Worm (Caenorhabditis elegans) whole organism, L1 larva: Measurements from ENCODE around the gene math-9.
"Not testable (repeated sequence)": the region's sequence is repeated elsewhere in the genome, so short reads cannot be mapped to it uniquely, and the experiment has no call there.

ENCODE experiments used
- ces-1 ChIP-seq: fragments of 150-350 bp; optimal IDR thresholded peaks from 2 replicates; lab custom pipeline; 2014; ENCODE audit warnings: missing biosample characterization, missing genetic modification reagents, missing genetic modification characterization
- grh-1 ChIP-seq: fragments of 200-800 bp; sonication (Bioruptor generic); IDR thresholded peaks from 2 replicates; pipeline ENCODE4 v1.3.6; 2022; ENCODE audit warnings: missing genetic modification reagents, missing genetic modification characterization, missing compliant biosample characterization
- lin-13 ChIP-seq: fragments of 150-350 bp; optimal IDR thresholded peaks from 2 replicates; lab custom pipeline; 2014; ENCODE audit warnings: missing biosample characterization, missing genetic modification reagents, missing genetic modification characterization
- lin-39 ChIP-seq: fragments of 150-350 bp; optimal IDR thresholded peaks from 2 replicates; lab custom pipeline; 2014; ENCODE audit warnings: missing biosample characterization, missing genetic modification reagents, missing genetic modification characterization
- mdl-1 ChIP-seq, 2 experiments: fragments of 150-350 bp; optimal IDR thresholded peaks; 2 replicates each; lab custom pipeline; 2014 to 2017; ENCODE audit warnings: missing biosample characterization in 2 of 2, missing genetic modification characterization in 2 of 2, inconsistent platforms in 1 of 2
- nhr-77 ChIP-seq: fragments of 150-350 bp; optimal IDR thresholded peaks from 2 replicates; lab custom pipeline; 2014; ENCODE audit warnings: missing biosample characterization, missing genetic modification characterization
- pag-3 ChIP-seq: sonication (generic microtip); optimal IDR thresholded peaks from 2 replicates; lab custom pipeline; 2017; ENCODE audit warnings: missing genetic modification characterization, mild to moderate bottlenecking, missing compliant biosample characterization, antibody characterized with exemption, borderline replicate concordance; ENCODE audit not compliant: insufficient read depth
- unc-130 ChIP-seq: fragments of 150-350 bp; optimal IDR thresholded peaks from 2 replicates; lab custom pipeline; 2017; ENCODE audit warnings: missing biosample characterization, missing genetic modification characterization, inconsistent platforms
- vab-15 ChIP-seq: sonication (generic microtip); optimal IDR thresholded peaks from 2 replicates; lab custom pipeline; 2017; ENCODE audit warnings: missing genotype, mild to moderate bottlenecking, missing genetic modification characterization, missing compliant biosample characterization

DNA sequence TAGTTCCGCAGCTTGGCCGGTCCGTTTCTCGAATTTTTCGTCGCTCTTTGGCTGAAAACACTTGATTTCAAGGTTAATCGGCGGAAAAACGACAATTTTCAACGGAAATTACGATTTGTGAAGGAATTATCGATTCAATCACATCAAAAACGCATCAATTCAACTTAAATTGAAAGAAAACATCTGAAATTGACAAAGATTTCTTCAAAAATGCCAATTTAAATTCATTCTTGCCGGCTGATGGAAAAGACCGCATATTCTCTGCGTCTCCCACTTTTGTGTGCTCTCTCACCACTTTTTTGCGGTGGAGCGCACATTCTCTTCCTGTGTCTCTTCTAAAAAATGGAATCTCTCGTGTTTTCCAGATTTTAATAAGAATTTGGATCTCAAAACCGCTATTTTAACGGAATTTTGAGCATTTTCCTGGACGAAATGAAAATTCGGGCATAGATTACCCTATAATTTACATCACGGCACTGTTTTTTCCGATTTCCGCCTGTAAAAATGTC is 29.2 kb downstream of the math-9 start, which contains the start of gene C16C4.18:
- not testable (repeated sequence) for TF ChIP-seq lin-39 (tag; lab: Kevin White, UChicago); mdl-1 (tag; optimal IDR thresholded peaks at IDR 0.05; lab: Kevin White, UChicago); ces-1 (GFP tag; lab: Kevin White, UChicago); unc-130 (tag; lab: Kevin White, UChicago); nhr-77 (tag; lab: Kevin White, UChicago); grh-1; lin-13 (GFP tag; lab: Kevin White, UChicago); vab-15 (tag; lab: Kevin White, UChicago); pag-3
